Worm (Caenorhabditis elegans): ENCODE data around the gene Y69A2AR.1.
"Not testable (repeated sequence)": the region's sequence is repeated elsewhere in the genome, so short reads cannot be mapped to it uniquely, and the experiment has no call there.

Gene Y69A2AR.1

DNA sequence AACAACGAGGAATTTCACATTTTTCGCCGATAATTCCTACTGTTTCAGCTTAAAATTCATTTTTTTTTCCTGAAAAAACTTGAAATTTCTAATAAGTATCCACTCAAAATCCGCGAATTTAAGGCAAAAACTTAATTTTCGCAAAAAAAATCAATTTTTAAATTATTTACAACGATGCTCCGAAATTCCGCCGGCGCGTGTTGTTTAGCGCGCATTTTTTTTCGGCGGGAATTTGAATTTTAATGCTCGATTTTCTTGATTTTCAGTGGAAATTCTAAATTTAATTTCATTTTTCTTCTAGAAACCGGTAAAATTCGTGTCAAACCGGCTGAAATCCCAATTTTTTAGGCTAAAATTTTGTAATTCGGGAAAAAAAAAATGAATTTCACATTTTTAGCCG is 1.3 kb downstream of the Y69A2AR.1 start:
- TF ChIP-seq madf-6 (GFP tag; IDR thresholded peaks at IDR 0.05) (0 out of 2 replicates have a peak, but pooled peaks have one; percentile 14), lin-54 (GFP tag; optimal IDR thresholded peaks at IDR 0.05) (peak; percentile 14), attf-3 (GFP tag; conservative IDR thresholded peaks at IDR 0.05) (peak; percentile 87)

DNA sequence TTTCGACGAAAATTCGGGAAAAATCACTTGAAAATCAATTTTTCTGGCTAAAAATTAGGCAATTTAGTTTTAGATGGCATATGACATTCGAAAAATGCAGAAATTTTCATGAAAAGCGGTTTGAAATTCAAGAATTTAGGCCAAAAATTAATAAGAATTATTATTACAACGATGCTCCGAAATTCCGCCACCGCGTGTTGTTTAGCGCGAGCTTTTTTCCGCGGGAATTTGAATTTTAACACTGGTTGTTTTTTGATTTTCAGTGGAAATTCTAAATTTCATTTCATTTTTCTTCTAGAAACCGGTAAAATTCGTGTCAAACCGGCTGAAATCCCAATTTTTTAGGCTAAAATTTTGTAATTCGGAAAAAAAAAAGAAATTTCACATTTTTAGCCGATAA is 3.8 kb downstream of the Y69A2AR.1 start:
- peak; percentile 52 for TF ChIP-seq lin-54 (GFP tag; optimal IDR thresholded peaks at IDR 0.05)
- peak; percentile 93 for TF ChIP-seq attf-3 (GFP tag; conservative IDR thresholded peaks at IDR 0.05)
- TF ChIP-seq F37B4.10 (GFP tag; IDR thresholded peaks at IDR 0.05): no peak
- no peak for TF ChIP-seq mcd-1 (GFP tag; IDR thresholded peaks at IDR 0.05)
- TF ChIP-seq Y53F4B.3 (GFP tag; IDR thresholded peaks at IDR 0.05): no peak
- no peak for TF ChIP-seq F49E8.2 (tag; optimal IDR thresholded peaks at IDR 0.05; ENCODE audit: insufficient read depth)
- TF ChIP-seq rcor-1 (GFP tag; IDR thresholded peaks at IDR 0.05): no peak
- no peak for TF ChIP-seq tbp1 (GFP tag; optimal IDR thresholded peaks at IDR 0.05)
- no peak for TF ChIP-seq ztf-28 (GFP tag; IDR thresholded peaks at IDR 0.05)
- peak; percentile 6 for TF ChIP-seq efl-1 (GFP tag; optimal IDR thresholded peaks at IDR 0.05)
- TF ChIP-seq T07F8.4 (tag; optimal IDR thresholded peaks at IDR 0.05): no peak
- no peak for TF ChIP-seq F55B11.4 (tag; optimal IDR thresholded peaks at IDR 0.05; ENCODE audit: borderline replicate concordance, insufficient read depth)
- TF ChIP-seq lin-35 (GFP tag; optimal IDR thresholded peaks at IDR 0.05): peak in 1 of 3 experiments; percentile 40
- TF ChIP-seq unc-62 (GFP tag; optimal IDR thresholded peaks at IDR 0.05): no peak

DNA sequence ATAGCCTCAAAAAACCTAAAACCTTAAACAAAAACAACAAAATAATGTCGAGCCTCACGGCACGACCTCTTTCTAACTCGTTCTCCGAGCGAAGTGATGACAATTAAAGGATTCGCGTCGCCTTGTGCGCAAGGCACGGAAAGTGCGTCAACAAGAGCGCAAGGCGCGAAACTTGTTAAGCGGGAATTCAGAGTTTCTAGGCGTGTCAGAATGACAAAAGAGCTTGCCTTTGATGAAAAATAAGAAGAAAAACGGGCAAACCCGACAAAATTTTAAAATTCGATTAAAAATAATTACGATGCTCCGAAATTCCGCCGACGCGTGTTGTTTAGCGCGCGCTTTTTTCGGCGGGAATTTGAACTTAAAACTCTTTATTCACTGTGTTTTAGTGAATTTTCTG is 4.5 kb downstream of the Y69A2AR.1 start:
- TF ChIP-seq xnd-1 (tag; optimal IDR thresholded peaks at IDR 0.05) (peak; percentile 35), F33H1.4 (GFP tag; IDR thresholded peaks at IDR 0.05) (peak; percentile 46), hsf-1 (GFP tag; IDR thresholded peaks at IDR 0.05) (peak; percentile 55; the same call in 1 of the 2 replicates), attf-3 (GFP tag; conservative IDR thresholded peaks at IDR 0.05) (peak; percentile 77), madf-8 (GFP tag; conservative IDR thresholded peaks at IDR 0.05) (peak; percentile 63), ztf-28 (GFP tag; IDR thresholded peaks at IDR 0.05) (0 out of 2 replicates have a peak, but pooled peaks have one; percentile 22), ztf-18 (tag; optimal IDR thresholded peaks at IDR 0.05) (peak; percentile 89), madf-6 (GFP tag; IDR thresholded peaks at IDR 0.05) (peak; percentile 71), dox-1 (GFP tag; IDR thresholded peaks at IDR 0.05) (peak; percentile 19; the same call in 1 of the 2 replicates), D2030.7 (GFP tag; IDR thresholded peaks at IDR 0.05) (0 out of 2 replicates have a peak, but pooled peaks have one; percentile 18)

DNA sequence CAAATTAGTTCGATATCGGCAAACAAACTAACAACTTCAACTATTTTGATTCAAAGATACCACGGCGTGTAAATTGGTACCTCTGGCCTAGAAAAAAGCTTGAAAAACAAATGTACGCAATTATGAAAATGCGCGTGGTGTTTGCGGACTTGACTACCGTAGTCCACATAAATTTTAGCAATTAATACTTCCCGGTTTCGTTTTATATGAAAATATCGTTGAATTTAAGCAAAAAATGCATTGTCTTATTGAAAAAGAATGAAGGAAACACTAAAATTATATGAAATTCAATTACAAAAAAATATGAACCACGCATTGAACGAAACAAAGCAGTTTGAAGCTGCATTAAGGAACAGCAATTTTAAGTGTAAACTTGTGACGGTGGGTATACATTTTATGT is 8.1 kb downstream of the Y69A2AR.1 start, which contains the start of gene gpx-4:
Gene gpx-4 (minus strand): TSS at position 101 of the 400 bp plus-strand sequence.
- not testable (repeated sequence) for TF ChIP-seq F57C9.4 (tag; optimal IDR thresholded peaks at IDR 0.05); lsl-1 (GFP tag; optimal IDR thresholded peaks at IDR 0.05); C17E4.6 (GFP tag; IDR thresholded peaks at IDR 0.05)

DNA sequence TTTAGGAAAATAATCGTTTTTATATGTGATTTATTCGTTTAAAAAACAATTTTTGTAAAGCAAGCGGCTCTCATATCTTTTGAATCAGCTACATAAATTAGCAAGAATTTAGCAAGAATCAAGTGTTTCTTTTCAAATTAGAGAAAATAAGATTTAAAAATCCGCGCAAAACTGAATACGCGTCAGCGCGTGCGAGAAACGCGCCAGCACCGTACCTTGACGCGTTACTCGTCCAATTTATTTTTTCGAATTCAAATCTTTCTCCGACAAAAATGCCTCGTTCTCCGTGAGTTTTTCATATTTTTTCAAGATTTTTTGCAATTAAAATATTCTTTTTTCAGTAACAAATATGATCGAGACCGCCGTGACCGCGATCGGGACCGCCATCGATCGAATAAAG is 9.4 kb downstream of the Y69A2AR.1 start, which contains the start of gene Y94H6A.3:
Gene Y94H6A.3 (plus strand): TSS at position 232 of the 400 bp plus-strand sequence.
- TF ChIP-seq ceh-100 (GFP tag; IDR thresholded peaks at IDR 0.05) (peak; percentile 64), efl-1 (GFP tag; optimal IDR thresholded peaks at IDR 0.05) (peak; percentile 83), athp-1 (tag; optimal IDR thresholded peaks at IDR 0.05) (no peak), pha-4 (tag; optimal IDR thresholded peaks at IDR 0.05) (peak; percentile 39), madf-10 (tag; optimal IDR thresholded peaks at IDR 0.05) (no peak), snpc-3.4 (tag; optimal IDR thresholded peaks at IDR 0.05) (peak; percentile 31), lsl-1 (GFP tag; optimal IDR thresholded peaks at IDR 0.05) (peak; percentile 66), B0336.3 (GFP tag; IDR thresholded peaks at IDR 0.05) (peak; percentile 79), nhr-120 (GFP tag; IDR thresholded peaks at IDR 0.05) (no peak), K12H6.12 (tag; optimal IDR thresholded peaks at IDR 0.05) (peak; percentile 14), B0035.1 (tag; optimal IDR thresholded peaks at IDR 0.05) (no peak), aptf-3 (GFP tag; IDR thresholded peaks at IDR 0.05) (no peak), F52B5.7 (tag; optimal IDR thresholded peaks at IDR 0.05) (no peak), pbrm-1 (GFP tag; IDR thresholded peaks at IDR 0.05) (peak; percentile 77), nhr-80 (tag; optimal IDR thresholded peaks at IDR 0.05) (no peak), rpc-1 (optimal IDR thresholded peaks at IDR 0.05) (no peak), rpc-1 (tag; optimal IDR thresholded peaks at IDR 0.05) (no peak), snpc-4 (GFP tag; optimal IDR thresholded peaks at IDR 0.05) (no peak), snpc-4 (tag; optimal IDR thresholded peaks at IDR 0.05) (peak in 3 of 4 experiments; percentile 27 to 50 (median 41)), hsf-1 (GFP tag; IDR thresholded peaks at IDR 0.05) (peak; percentile 47; the same call in 1 of the 2 replicates), ceh-40 (GFP tag; IDR thresholded peaks at IDR 0.05) (no peak)

Measured in whole organism, young adult.